Fruit fly (Drosophila melanogaster) whole organism: ENCODE results near the gene frtz.

Experiments
- CG8478 ChIP-seq: fragments of >200 bp; optimal IDR thresholded peaks from 2 replicates; lab custom pipeline; 2018; ENCODE audit warnings: inconsistent platforms
- psq ChIP-seq: fragments of >200 bp; optimal IDR thresholded peaks from 2 replicates; lab custom pipeline; 2017
- usp ChIP-seq: fragments of >200 bp; optimal IDR thresholded peaks from 2 replicates; lab custom pipeline; 2017; ENCODE audit warnings: missing biosample characterization, missing genetic modification characterization, mixed read lengths

DNA sequence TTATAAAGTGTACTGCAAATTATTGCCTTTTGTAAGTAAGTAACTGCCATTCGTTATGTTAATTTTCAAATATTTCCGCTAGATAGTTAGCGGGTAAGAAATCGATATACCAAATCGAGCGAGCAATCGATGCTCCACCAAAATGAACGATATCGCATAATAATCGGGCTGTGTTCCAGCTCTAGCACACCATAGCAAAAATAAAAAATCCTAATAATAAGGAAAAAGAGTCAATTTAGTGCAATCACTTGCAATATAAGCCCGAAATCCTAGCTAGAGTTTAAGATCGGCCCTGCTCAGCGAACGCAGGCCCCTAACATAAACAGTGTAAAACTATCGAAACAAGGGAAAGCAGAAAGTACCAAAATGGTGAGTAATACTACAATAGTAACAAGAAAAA is 10.9 kb downstream of the frtz start, which contains the start of gene cpb:
- TF ChIP-seq usp (GFP tag; lab: Kevin White, UChicago) (no peak), psq (no peak), CG8478 (no peak)
